Fruit fly (Drosophila melanogaster) whole organism, wandering third instar larva: Measurements from ENCODE around the gene Ogg1.

Source experiments
- Abd-B ChIP-seq: fragments of >200 bp; optimal IDR thresholded peaks from 2 replicates; lab custom pipeline; 2017; ENCODE audit warnings: missing biosample characterization, missing genetic modification characterization
- CG32264 ChIP-seq: fragments of 200-800 bp; sonication (Bioruptor generic); optimal IDR thresholded peaks from 2 replicates; lab custom pipeline; 2016; ENCODE audit warnings: missing biosample characterization, missing genetic modification characterization
- CG9705 ChIP-seq: fragments of 200-800 bp; sonication (Bioruptor generic); optimal IDR thresholded peaks from 2 replicates; lab custom pipeline; 2018; ENCODE audit warnings: missing biosample characterization, mild to moderate bottlenecking, missing genetic modification characterization
- CrebA ChIP-seq: fragments of 200-800 bp; sonication (Bioruptor generic); optimal IDR thresholded peaks from 2 replicates; lab custom pipeline; 2016; ENCODE audit warnings: missing biosample characterization, mild to moderate bottlenecking, missing genetic modification characterization, borderline replicate concordance
- Dfd ChIP-seq: fragments of >200 bp; optimal IDR thresholded peaks from 2 replicates; lab custom pipeline; 2017; ENCODE audit warnings: missing biosample characterization, missing genetic modification characterization
- Dif ChIP-seq: fragments of 200-275, 200-300 bp; sonication (Bioruptor generic); optimal IDR thresholded peaks from 2 replicates; lab custom pipeline; 2018; ENCODE audit warnings: missing biosample characterization, missing genetic modification characterization; ENCODE audit not compliant: partially characterized antibody
- GATAd ChIP-seq: sonication (Bioruptor generic); optimal IDR thresholded peaks from 2 replicates; lab custom pipeline; 2016; ENCODE audit warnings: missing biosample characterization, missing genetic modification characterization
- HLH106 ChIP-seq: fragments of 200-800 bp; optimal IDR thresholded peaks from 3 replicates; lab custom pipeline; 2019; ENCODE audit warnings: missing biosample characterization, mild to moderate bottlenecking, missing genetic modification characterization, moderate library complexity
- Hnf4 ChIP-seq: fragments of 200-800 bp; sonication (Bioruptor generic); optimal IDR thresholded peaks from 2 replicates; lab custom pipeline; 2016; ENCODE audit warnings: missing biosample characterization, mild to moderate bottlenecking, missing genetic modification characterization
- Hr78 ChIP-seq: fragments of >200 bp; optimal IDR thresholded peaks from 2 replicates; lab custom pipeline; 2017; ENCODE audit warnings: missing biosample characterization, missing genetic modification characterization
- Hr83 ChIP-seq: fragments of 200-300 bp; sonication (Bioruptor generic); optimal IDR thresholded peaks from 2 replicates; lab custom pipeline; 2016; ENCODE audit warnings: missing biosample characterization, mild to moderate bottlenecking, missing genetic modification characterization, moderate library complexity; ENCODE audit not compliant: poor library complexity, severe bottlenecking
- Jra ChIP-seq: sonication (Bioruptor generic); optimal IDR thresholded peaks from 2 replicates; lab custom pipeline; 2016; ENCODE audit warnings: missing biosample characterization, missing genetic modification characterization
- Mio ChIP-seq: sonication (Bioruptor generic); optimal IDR thresholded peaks from 2 replicates; lab custom pipeline; 2016; ENCODE audit warnings: missing biosample characterization, missing genetic modification characterization
- Myc ChIP-seq: fragments of >200 bp; optimal IDR thresholded peaks from 2 replicates; lab custom pipeline; 2017
- N ChIP-seq: fragments of >200 bp; optimal IDR thresholded peaks from 2 replicates; lab custom pipeline; 2018; ENCODE audit warnings: missing biosample characterization, missing external identifiers, missing genetic modification characterization
- OdsH ChIP-seq: fragments of 200-800 bp; sonication (Bioruptor generic); optimal IDR thresholded peaks from 2 replicates; lab custom pipeline; 2016; ENCODE audit warnings: missing biosample characterization, mild to moderate bottlenecking, missing genetic modification characterization
- Rel ChIP-seq, 2 experiments: fragments of 200-800 bp; sonication (Bioruptor generic) in 1 of 2; optimal IDR thresholded peaks; 2 replicates in 1 of 2; 3 replicates in 1 of 2; lab custom pipeline; 2016 to 2019; ENCODE audit warnings: mild to moderate bottlenecking in 2 of 2, missing biosample characterization in 2 of 2, missing genetic modification characterization in 2 of 2, moderate library complexity in 1 of 2
- Sp1 ChIP-seq: fragments of 200-800 bp; sonication (Bioruptor generic); optimal IDR thresholded peaks from 3 replicates; lab custom pipeline; 2019; ENCODE audit warnings: missing biosample characterization, mild to moderate bottlenecking, missing genetic modification characterization, moderate library complexity
- Vsx2 ChIP-seq: fragments of 200-300, 225-300 bp; sonication (Bioruptor generic); optimal IDR thresholded peaks from 2 replicates; lab custom pipeline; 2018; ENCODE audit warnings: missing biosample characterization, missing genetic modification characterization; ENCODE audit not compliant: partially characterized antibody
- br ChIP-seq: fragments of 200-800 bp; sonication (Bioruptor generic); optimal IDR thresholded peaks from 2 replicates; lab custom pipeline; 2016; ENCODE audit warnings: missing biosample characterization, missing genetic modification characterization
- brk ChIP-seq: fragments of 200-800 bp; sonication (Bioruptor generic); optimal IDR thresholded peaks from 2 replicates; lab custom pipeline; 2016; ENCODE audit warnings: missing biosample characterization, mild to moderate bottlenecking, missing genetic modification characterization
- dl ChIP-seq, 2 experiments: fragments of 175-275, 200-275 bp in 1 of 2; fragments of 200-275 bp in 1 of 2; sonication (Bioruptor generic); optimal IDR thresholded peaks; lab custom pipeline; 2018; ENCODE audit warnings: mild to moderate bottlenecking in 2 of 2, missing biosample characterization in 2 of 2, missing genetic modification characterization in 2 of 2, moderate library complexity in 2 of 2; ENCODE audit not compliant: partially characterized antibody in 2 of 2, insufficient read depth in 1 of 2
- dmrt93B ChIP-seq: fragments of 200-800 bp; sonication (Bioruptor generic); optimal IDR thresholded peaks from 2 replicates; lab custom pipeline; 2018; ENCODE audit warnings: missing biosample characterization, mild to moderate bottlenecking, missing genetic modification characterization
- dsf ChIP-seq: sonication (Bioruptor generic); optimal IDR thresholded peaks from 2 replicates; lab custom pipeline; 2016; ENCODE audit warnings: missing biosample characterization, missing genetic modification characterization, borderline replicate concordance
- ey ChIP-seq: fragments of 200-800 bp; sonication (Bioruptor generic); optimal IDR thresholded peaks from 2 replicates; lab custom pipeline; 2016; ENCODE audit warnings: missing biosample characterization, missing genetic modification characterization
- foxo ChIP-seq, 2 experiments: fragments of 200-800 bp; sonication (Bioruptor generic); optimal IDR thresholded peaks; 2 replicates in 1 of 2; 3 replicates in 1 of 2; lab custom pipeline; 2016 to 2017; ENCODE audit warnings: missing biosample characterization in 2 of 2, missing genetic modification characterization in 2 of 2
- fru ChIP-seq: fragments of 200-800 bp; sonication (Bioruptor generic); optimal IDR thresholded peaks from 3 replicates; lab custom pipeline; 2016; ENCODE audit warnings: missing biosample characterization, mild to moderate bottlenecking, missing genetic modification characterization
- h ChIP-seq: fragments of 200-800 bp; sonication (Bioruptor generic); optimal IDR thresholded peaks from 3 replicates; lab custom pipeline; 2016; ENCODE audit warnings: missing biosample characterization, mild to moderate bottlenecking, missing genetic modification characterization
- jim ChIP-seq: fragments of 175-275, 200-325 bp; sonication (Bioruptor generic); optimal IDR thresholded peaks from 2 replicates; lab custom pipeline; 2016; ENCODE audit warnings: missing biosample characterization, mild to moderate bottlenecking, missing genetic modification characterization
- lola ChIP-seq: fragments of >200 bp; optimal IDR thresholded peaks from 2 replicates; lab custom pipeline; 2017; ENCODE audit warnings: missing biosample characterization, missing genetic modification characterization
- pan ChIP-seq: fragments of >200 bp; optimal IDR thresholded peaks from 2 replicates; lab custom pipeline; 2017
- psq ChIP-seq: fragments of 200-800 bp; sonication (Bioruptor generic); optimal IDR thresholded peaks from 3 replicates; lab custom pipeline; 2017; ENCODE audit warnings: missing biosample characterization, mild to moderate bottlenecking, missing genetic modification characterization, moderate library complexity
- rgr ChIP-seq: fragments of 200-800 bp; sonication (Bioruptor generic); optimal IDR thresholded peaks from 3 replicates; lab custom pipeline; 2016; ENCODE audit warnings: missing biosample characterization, mild to moderate bottlenecking, missing genetic modification characterization
- sage ChIP-seq: fragments of 200-800 bp; sonication (Bioruptor generic); optimal IDR thresholded peaks from 2 replicates; lab custom pipeline; 2016; ENCODE audit warnings: missing biosample characterization, mild to moderate bottlenecking, missing genetic modification characterization
- sv ChIP-seq: fragments of 200-800 bp; sonication (Bioruptor generic); optimal IDR thresholded peaks from 3 replicates; lab custom pipeline; 2016; ENCODE audit warnings: missing biosample characterization, missing genetic modification characterization
- tai ChIP-seq: sonication (Bioruptor generic); optimal IDR thresholded peaks from 2 replicates; lab custom pipeline; 2016; ENCODE audit warnings: missing biosample characterization, missing genetic modification characterization
- usp ChIP-seq: fragments of >200 bp; optimal IDR thresholded peaks from 2 replicates; lab custom pipeline; 2017; ENCODE audit warnings: missing biosample characterization, missing genetic modification characterization
- woc ChIP-seq: sonication (Bioruptor generic); optimal IDR thresholded peaks from 2 replicates; lab custom pipeline; 2016; ENCODE audit warnings: missing biosample characterization, mild to moderate bottlenecking, missing genetic modification characterization

The Ogg1 gene

DNA sequence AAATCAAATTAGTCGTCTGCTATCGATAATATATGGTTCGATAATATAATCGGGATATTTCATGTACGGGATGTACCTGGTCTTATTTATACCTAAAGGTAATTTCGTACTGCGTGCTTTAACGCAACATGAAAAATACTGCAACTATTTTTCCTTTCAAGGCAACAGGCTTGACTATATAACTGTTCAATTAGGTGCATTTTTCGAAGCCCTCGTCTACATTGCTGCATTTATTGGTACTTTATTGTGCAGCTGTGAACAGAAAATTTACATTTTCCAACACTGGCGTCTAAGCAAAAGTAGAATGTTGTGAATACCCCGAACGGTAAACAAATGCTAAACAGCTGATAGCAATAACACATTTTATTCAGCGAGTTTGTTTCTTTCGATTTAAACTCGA lies at the start of gene Ogg1, which contains the start of gene Ppt1:
Ogg1 (plus strand) TSS at position 325 of the 400 bp plus-strand sequence.
Ppt1 (minus strand) TSS at position 225 of the 400 bp plus-strand sequence.
- TF ChIP-seq usp (GFP tag; lab: Kevin White, UChicago) (no peak), Rel (GFP tag; optimal IDR thresholded peaks at IDR 0.05; lab: Kevin White, UChicago) (no peak), Rel (tag; optimal IDR thresholded peaks at IDR 0.05; lab: Kevin White, UChicago) (peak; percentile 98), Dfd (GFP tag; lab: Kevin White, UChicago) (no peak), Jra (GFP tag; lab: Kevin White, UChicago) (peak; percentile 77), OdsH (GFP tag; lab: Kevin White, UChicago) (peak; percentile 41), tai (GFP tag; lab: Kevin White, UChicago) (peak; percentile 86), rgr (GFP tag; lab: Kevin White, UChicago) (peak; percentile 75), Hnf4 (GFP tag; lab: Kevin White, UChicago) (peak; percentile 84), CrebA (GFP tag; lab: Kevin White, UChicago) (no peak), Abd-B (GFP tag; lab: Kevin White, UChicago) (no peak), dl (GFP tag; optimal IDR thresholded peaks at IDR 0.05; lab: Kevin White, UChicago; ENCODE audit: insufficient read depth in 1 of 2, partially characterized antibody in 2 of 2) (no peak), Hr83 (GFP tag; lab: Kevin White, UChicago) (peak; percentile 82), br (GFP tag; lab: Kevin White, UChicago) (peak; percentile 63), fru (peak; percentile 53), GATAd (GFP tag; lab: Kevin White, UChicago) (peak; percentile 19), Mio (GFP tag; lab: Kevin White, UChicago) (no peak), brk (GFP tag; lab: Kevin White, UChicago) (peak; percentile 29), pan (no peak), h (GFP tag; lab: Kevin White, UChicago) (peak; percentile 76), jim (GFP tag; lab: Kevin White, UChicago) (no peak), sv (GFP tag; lab: Kevin White, UChicago) (peak; percentile 58), Vsx2 (no peak), woc (GFP tag; lab: Kevin White, UChicago) (peak; percentile 86), Myc (lab: Kevin White, UChicago) (peak; percentile 66), foxo (GFP tag; optimal IDR thresholded peaks at IDR 0.05; lab: Kevin White, UChicago) (peak in 1 of 2 experiments; percentile 80), N (no peak), HLH106 (peak; percentile 63), Hr78 (GFP tag; lab: Kevin White, UChicago) (no peak), lola (GFP tag; lab: Kevin White, UChicago) (no peak), CG9705 (GFP tag; lab: Kevin White, UChicago) (peak; percentile 41), sage (GFP tag; lab: Kevin White, UChicago) (peak; percentile 36), CG32264 (GFP tag; lab: Kevin White, UChicago) (no peak), dsf (GFP tag; lab: Kevin White, UChicago) (peak; percentile 28), Dif (GFP tag; lab: Kevin White, UChicago) (no peak), dmrt93B (GFP tag; lab: Kevin White, UChicago) (no peak), ey (GFP tag; lab: Kevin White, UChicago) (peak; percentile 70), Sp1 (peak; percentile 59), psq (GFP tag; lab: Kevin White, UChicago) (peak; percentile 50)

DNA sequence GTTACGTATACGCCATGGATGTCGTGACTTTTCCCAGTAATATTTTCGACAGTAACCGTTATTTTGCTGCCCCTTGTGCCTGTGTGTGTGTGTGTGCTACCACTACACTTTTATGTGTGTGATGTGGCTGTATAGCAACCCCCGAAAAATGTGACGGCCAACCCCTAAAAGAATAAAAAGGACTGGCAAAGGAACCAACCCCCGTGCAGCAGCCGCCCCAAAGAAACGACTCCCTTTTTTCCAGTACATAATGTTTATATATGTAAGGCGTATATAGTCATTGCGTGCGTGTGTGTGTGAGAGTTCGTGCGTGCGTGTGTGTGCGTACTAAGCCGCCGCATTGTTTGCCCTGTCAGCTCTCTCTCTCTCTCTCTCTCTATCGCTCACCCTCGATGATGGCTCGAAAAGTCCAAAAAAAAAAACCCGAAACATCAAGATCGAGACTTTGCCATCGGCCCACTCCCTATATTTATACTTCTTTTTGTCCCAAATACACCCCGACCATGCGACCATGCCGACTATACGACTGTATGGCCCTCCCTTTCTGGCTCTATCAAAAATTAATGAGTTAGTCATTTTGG lies 49.4 kb upstream of the Ogg1 start:
- TF ChIP-seq jim (GFP tag; lab: Kevin White, UChicago) (no peak), N (no peak), Dfd (GFP tag; lab: Kevin White, UChicago) (peak; percentile 4)
